Fruit fly (Drosophila melanogaster): ENCODE data around the gene IFT57.

IFT57 gene

DNA sequence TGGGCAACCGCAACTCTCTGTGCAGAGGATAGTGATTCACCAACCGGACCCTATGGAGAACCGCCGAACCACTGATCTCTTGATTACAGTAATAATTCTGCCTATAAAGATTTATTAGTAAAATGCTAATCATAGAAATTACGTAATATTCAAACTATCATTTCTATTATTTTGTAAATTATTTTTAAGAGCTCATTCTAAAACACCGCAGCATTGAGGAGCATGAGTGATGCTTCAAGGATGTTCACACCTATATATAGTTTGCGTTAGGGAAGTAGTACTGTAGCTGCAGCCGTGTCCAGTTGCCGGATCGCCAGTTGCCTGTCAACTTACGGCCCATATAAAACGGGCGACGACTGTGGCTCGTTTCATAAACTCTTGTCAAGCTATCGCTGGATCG is 26.9 kb downstream of the IFT57 start:
- TF ChIP-seq CG14655 (GFP tag; optimal IDR thresholded peaks at IDR 0.05) (peak; percentile 57), CG8159 (tag; optimal IDR thresholded peaks at IDR 0.05) (peak; percentile 66), CG8301 (tag; optimal IDR thresholded peaks at IDR 0.05) (peak; percentile 37), CG17806 (tag; optimal IDR thresholded peaks at IDR 0.05) (peak; percentile 57), fd96Ca (GFP tag; IDR thresholded peaks at IDR 0.05) (no peak), Pif1B (GFP tag; optimal IDR thresholded peaks at IDR 0.05) (peak; percentile 57), rn (GFP tag; IDR thresholded peaks at IDR 0.05) (no peak), CG15710 (tag; optimal IDR thresholded peaks at IDR 0.05) (peak; percentile 67), CG10348 (GFP tag; IDR thresholded peaks at IDR 0.05) (no peak), Pif1A (GFP tag; optimal IDR thresholded peaks at IDR 0.05) (peak; percentile 66), CG9948 (tag; optimal IDR thresholded peaks at IDR 0.05) (peak; percentile 55), EcR (GFP tag; optimal IDR thresholded peaks at IDR 0.05) (peak; percentile 23), CG34367 (tag; optimal IDR thresholded peaks at IDR 0.05) (peak; percentile 55), CG13204 (GFP tag; optimal IDR thresholded peaks at IDR 0.05) (peak; percentile 17), CG32121 (GFP tag; IDR thresholded peaks at IDR 0.05) (no peak), Ets98B (GFP tag; IDR thresholded peaks at IDR 0.05) (no peak), gl (tag; optimal IDR thresholded peaks at IDR 0.05) (peak; percentile 29), CG4496 (GFP tag; IDR thresholded peaks at IDR 0.05) (0 out of 3 replicates have a peak, but pooled peaks have one; percentile 37), D1 (tag; optimal IDR thresholded peaks at IDR 0.05) (no peak), Snoo (tag; optimal IDR thresholded peaks at IDR 0.05) (no peak)

DNA sequence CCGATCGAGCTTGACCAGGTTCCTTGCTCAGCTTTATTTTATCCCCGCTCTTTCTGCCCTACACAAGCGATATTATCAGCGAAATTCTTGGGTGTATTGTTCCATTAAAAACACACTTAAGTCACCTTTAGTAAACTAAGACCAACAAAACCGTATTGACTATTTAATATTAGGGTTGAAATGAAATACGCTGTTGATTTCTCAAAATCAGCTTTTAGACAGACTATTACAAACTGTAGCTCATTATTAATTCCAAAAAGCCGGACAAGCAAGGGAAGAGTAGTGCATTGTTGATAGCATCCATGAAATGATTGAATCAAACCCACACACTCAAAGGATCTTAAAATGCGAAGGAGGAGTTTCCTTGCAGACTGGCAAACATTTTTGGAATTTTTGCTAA is 27.7 kb downstream of the IFT57 start:
- TF ChIP-seq CG14655 (GFP tag; optimal IDR thresholded peaks at IDR 0.05) (no peak), CG34367 (tag; optimal IDR thresholded peaks at IDR 0.05) (peak; percentile 12), CG9948 (tag; optimal IDR thresholded peaks at IDR 0.05) (peak; percentile 39), CG17806 (tag; optimal IDR thresholded peaks at IDR 0.05) (peak; percentile 50), gl (tag; optimal IDR thresholded peaks at IDR 0.05) (no peak), CG4496 (GFP tag; IDR thresholded peaks at IDR 0.05) (no peak), Ets98B (GFP tag; IDR thresholded peaks at IDR 0.05) (no peak), CG10348 (GFP tag; IDR thresholded peaks at IDR 0.05) (no peak), CG8159 (tag; optimal IDR thresholded peaks at IDR 0.05) (peak; percentile 61), EcR (GFP tag; optimal IDR thresholded peaks at IDR 0.05) (no peak)

DNA sequence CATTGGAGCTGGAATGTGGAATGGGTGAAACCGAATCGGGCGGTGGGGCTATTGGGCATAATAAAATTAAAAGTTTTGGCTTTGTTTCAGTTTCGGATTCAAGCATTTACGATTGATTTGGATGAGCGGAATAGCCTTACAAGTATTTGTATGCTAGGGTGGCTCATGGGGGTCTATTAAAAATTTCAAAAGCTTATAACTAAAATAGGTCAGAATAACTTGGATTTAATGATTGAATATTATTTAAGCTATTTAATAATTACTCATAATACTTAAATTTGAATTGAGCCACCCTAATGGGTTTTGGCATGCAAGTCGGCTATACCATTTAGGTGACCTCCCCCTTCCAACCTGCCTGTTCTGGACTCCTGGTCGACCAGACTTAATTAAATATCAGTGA is 29.1 kb downstream of the IFT57 start:
- TF ChIP-seq CG9948 (tag; optimal IDR thresholded peaks at IDR 0.05), result peak; percentile 23
- TF ChIP-seq CG8301 (tag; optimal IDR thresholded peaks at IDR 0.05), result no peak
- peak; percentile 76 for TF ChIP-seq CG8159 (tag; optimal IDR thresholded peaks at IDR 0.05)
- peak; percentile 51 for TF ChIP-seq CG15710 (tag; optimal IDR thresholded peaks at IDR 0.05)

DNA sequence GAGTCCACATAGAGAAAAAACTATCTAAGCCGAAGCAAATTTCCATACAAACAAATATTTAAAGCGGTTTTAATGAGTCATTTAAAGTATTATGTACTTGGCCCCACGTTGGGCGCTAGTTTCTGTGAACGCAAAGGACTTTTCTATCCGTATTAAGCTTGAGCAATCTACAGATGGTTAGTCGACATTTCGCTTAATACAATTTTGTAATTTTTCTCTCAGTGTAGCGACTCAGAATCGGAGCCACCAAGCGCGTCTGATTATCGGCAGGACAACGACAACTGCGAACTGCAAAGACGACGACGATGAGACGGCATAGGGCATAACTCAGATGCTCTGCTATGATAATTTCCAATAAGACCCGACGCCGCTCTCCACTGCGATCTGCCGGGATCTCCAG is 31.8 kb downstream of the IFT57 start:
- TF ChIP-seq rn (GFP tag; IDR thresholded peaks at IDR 0.05), result no peak
- no peak for TF ChIP-seq Snoo (tag; optimal IDR thresholded peaks at IDR 0.05)
- TF ChIP-seq Pif1A (GFP tag; optimal IDR thresholded peaks at IDR 0.05), result peak; percentile 29
- peak; percentile 50 for TF ChIP-seq CG8301 (tag; optimal IDR thresholded peaks at IDR 0.05)
- TF ChIP-seq EcR (GFP tag; optimal IDR thresholded peaks at IDR 0.05), result no peak
- TF ChIP-seq CG14655 (GFP tag; optimal IDR thresholded peaks at IDR 0.05), result peak; percentile 60
- no peak for TF ChIP-seq CG32121 (GFP tag; IDR thresholded peaks at IDR 0.05)
- TF ChIP-seq CG4496 (GFP tag; IDR thresholded peaks at IDR 0.05), result no peak
- TF ChIP-seq CG8159 (tag; optimal IDR thresholded peaks at IDR 0.05), result peak; percentile 68
- peak; percentile 67 for TF ChIP-seq CG15710 (tag; optimal IDR thresholded peaks at IDR 0.05)
- TF ChIP-seq Ets98B (GFP tag; IDR thresholded peaks at IDR 0.05), result no peak
- peak; percentile 50 for TF ChIP-seq CG34367 (tag; optimal IDR thresholded peaks at IDR 0.05)
- TF ChIP-seq CG12605 (GFP tag; IDR thresholded peaks at IDR 0.05), result no peak
- peak; percentile 62 for TF ChIP-seq CG17806 (tag; optimal IDR thresholded peaks at IDR 0.05)
- peak; percentile 62 for TF ChIP-seq CG9948 (tag; optimal IDR thresholded peaks at IDR 0.05)
- peak; percentile 9 for TF ChIP-seq Pif1B (GFP tag; optimal IDR thresholded peaks at IDR 0.05)
- peak; percentile 27 for TF ChIP-seq CG13204 (GFP tag; optimal IDR thresholded peaks at IDR 0.05)
- peak; percentile 44; the same call in 1 of the 3 replicates for TF ChIP-seq fd96Ca (GFP tag; IDR thresholded peaks at IDR 0.05)
- TF ChIP-seq D1 (tag; optimal IDR thresholded peaks at IDR 0.05), result no peak

DNA sequence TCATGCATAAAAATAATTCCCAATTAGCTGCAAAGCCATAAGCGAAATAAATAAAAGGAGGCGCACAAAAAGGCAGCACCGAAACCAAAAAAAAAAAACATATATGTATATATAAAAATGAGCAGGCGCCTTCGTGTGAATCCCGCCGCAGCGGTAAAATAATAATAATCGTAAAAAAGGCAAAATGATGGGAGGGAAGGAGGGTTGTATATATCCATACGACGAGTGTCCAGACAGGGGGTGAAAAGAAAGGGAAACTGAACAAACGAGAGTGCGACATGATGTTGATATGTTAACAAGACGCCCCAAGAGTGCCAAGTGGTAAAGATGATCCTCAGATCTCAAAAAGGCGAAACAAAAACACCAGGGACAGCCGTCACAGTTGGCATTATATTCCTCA is 34.0 kb downstream of the IFT57 start:
- TF ChIP-seq gl (tag; optimal IDR thresholded peaks at IDR 0.05) (no peak), CG10348 (GFP tag; IDR thresholded peaks at IDR 0.05) (no peak), CG15710 (tag; optimal IDR thresholded peaks at IDR 0.05) (no peak), CG13204 (GFP tag; optimal IDR thresholded peaks at IDR 0.05) (peak; percentile 2), Pif1A (GFP tag; optimal IDR thresholded peaks at IDR 0.05) (no peak), Pif1B (GFP tag; optimal IDR thresholded peaks at IDR 0.05) (no peak), CG34367 (tag; optimal IDR thresholded peaks at IDR 0.05) (no peak)

DNA sequence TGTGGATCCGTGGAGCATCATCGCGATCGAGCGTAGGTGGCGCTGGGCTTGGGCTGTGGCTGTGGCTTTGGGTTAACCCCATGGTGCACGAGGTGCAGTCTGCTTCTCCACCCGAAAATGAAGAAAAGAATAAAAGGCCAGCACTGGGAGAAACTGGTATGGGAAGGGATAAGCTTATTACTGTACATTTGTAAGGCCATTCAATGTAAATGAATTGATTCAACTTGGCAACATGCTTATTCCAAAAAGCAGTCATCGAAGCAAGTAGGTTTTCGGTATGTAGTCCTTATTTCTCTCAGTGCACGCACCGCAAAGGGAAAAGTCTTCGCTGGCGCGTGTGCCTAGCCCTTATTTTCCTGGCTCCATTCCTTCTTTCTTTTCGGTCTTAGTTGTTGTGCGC is 35.9 kb downstream of the IFT57 start:
- TF ChIP-seq EcR (GFP tag; optimal IDR thresholded peaks at IDR 0.05) (no peak), Pif1B (GFP tag; optimal IDR thresholded peaks at IDR 0.05) (no peak), CG9948 (tag; optimal IDR thresholded peaks at IDR 0.05) (peak; percentile 62), fd96Ca (GFP tag; IDR thresholded peaks at IDR 0.05) (peak; percentile 67; the same call in 2 of the 3 replicates), Pif1A (GFP tag; optimal IDR thresholded peaks at IDR 0.05) (peak; percentile 60), gl (tag; optimal IDR thresholded peaks at IDR 0.05) (no peak), CG15710 (tag; optimal IDR thresholded peaks at IDR 0.05) (peak; percentile 54), Ets98B (GFP tag; IDR thresholded peaks at IDR 0.05) (0 out of 2 replicates have a peak, but pooled peaks have one; percentile 23), CG8301 (tag; optimal IDR thresholded peaks at IDR 0.05) (peak; percentile 60), CG32121 (GFP tag; IDR thresholded peaks at IDR 0.05) (no peak), CG14655 (GFP tag; optimal IDR thresholded peaks at IDR 0.05) (peak; percentile 79), CG12605 (GFP tag; IDR thresholded peaks at IDR 0.05) (0 out of 2 replicates have a peak, but pooled peaks have one; percentile 14), CG4496 (GFP tag; IDR thresholded peaks at IDR 0.05) (no peak; the same call in 2 of the 3 replicates), CG8159 (tag; optimal IDR thresholded peaks at IDR 0.05) (peak; percentile 61), CG10348 (GFP tag; IDR thresholded peaks at IDR 0.05) (no peak), D1 (tag; optimal IDR thresholded peaks at IDR 0.05) (no peak), CG17806 (tag; optimal IDR thresholded peaks at IDR 0.05) (peak; percentile 61), CG13204 (GFP tag; optimal IDR thresholded peaks at IDR 0.05) (no peak), Snoo (tag; optimal IDR thresholded peaks at IDR 0.05) (peak; percentile 44), rn (GFP tag; IDR thresholded peaks at IDR 0.05) (0 out of 2 replicates have a peak, but pooled peaks have one; percentile 27), CG34367 (tag; optimal IDR thresholded peaks at IDR 0.05) (peak; percentile 49)
